Fruit fly (Drosophila melanogaster) whole organism, embryonic: ENCODE results near the gene CG11842.

Source experiments
- Abd-B ChIP-seq: fragments of 200-800 bp; sonication (Bioruptor generic); optimal IDR thresholded peaks from 2 replicates; lab custom pipeline; 2018; ENCODE audit warnings: missing biosample characterization, mild to moderate bottlenecking, missing genetic modification characterization, moderate library complexity
- Awh ChIP-seq: fragments of 200-800 bp; sonication (Bioruptor generic); IDR thresholded peaks from 2 replicates; pipeline ENCODE4, ENCODE4 v1.3.6; 2022; ENCODE audit warnings: missing biosample characterization, missing genetic modification characterization
- CG10462 ChIP-seq: fragments of 200-800 bp; sonication (Bioruptor generic); optimal IDR thresholded peaks from 2 replicates; lab custom pipeline; 2016; ENCODE audit warnings: missing biosample characterization, missing genetic modification characterization
- CG10565 ChIP-seq: fragments of 200-800 bp; sonication (Bioruptor generic); optimal IDR thresholded peaks from 3 replicates; lab custom pipeline; 2016; ENCODE audit warnings: missing biosample characterization, mild to moderate bottlenecking, missing genetic modification characterization
- CG11504 ChIP-seq: fragments of 200-800 bp; sonication (Bioruptor generic); optimal IDR thresholded peaks from 3 replicates; lab custom pipeline; 2019; ENCODE audit warnings: missing biosample characterization, mild to moderate bottlenecking, missing genetic modification characterization, moderate library complexity
- CG12299 ChIP-seq: fragments of 200-800 bp; sonication (Bioruptor generic); optimal IDR thresholded peaks from 2 replicates; lab custom pipeline; 2018; ENCODE audit warnings: missing biosample characterization, mild to moderate bottlenecking, missing genetic modification characterization
- CG13624 ChIP-seq: fragments of 200-800 bp; sonication (Bioruptor generic); optimal IDR thresholded peaks from 2 replicates; lab custom pipeline; 2016; ENCODE audit warnings: missing biosample characterization, missing genetic modification characterization
- CG15011 ChIP-seq: fragments of 200-800 bp; sonication (Bioruptor generic); optimal IDR thresholded peaks from 3 replicates; lab custom pipeline; 2018; ENCODE audit warnings: missing biosample characterization, mild to moderate bottlenecking, missing genetic modification characterization
- CG15269 ChIP-seq: fragments of 200-800 bp; sonication (Bioruptor generic); optimal IDR thresholded peaks from 2 replicates; lab custom pipeline; 2018; ENCODE audit warnings: missing biosample characterization, mild to moderate bottlenecking, missing genetic modification characterization, moderate library complexity
- CG1529 ChIP-seq: fragments of 200-800 bp; sonication (Bioruptor generic); optimal IDR thresholded peaks from 3 replicates; lab custom pipeline; 2018; ENCODE audit warnings: missing biosample characterization, missing genetic modification characterization
- CG16813 ChIP-seq: fragments of 200-800 bp; sonication (Bioruptor generic); IDR thresholded peaks from 3 replicates; pipeline ENCODE4 v1.3.6; 2022; ENCODE audit warnings: missing biosample characterization, missing genetic modification characterization; ENCODE audit not compliant: partially characterized antibody
- CG16815 ChIP-seq: fragments of 200-800 bp; sonication (Bioruptor generic); optimal IDR thresholded peaks from 3 replicates; lab custom pipeline; 2017; ENCODE audit warnings: missing biosample characterization, mild to moderate bottlenecking, missing genetic modification characterization
- CG17568 ChIP-seq: fragments of 200-800 bp; sonication (Bioruptor generic); optimal IDR thresholded peaks from 2 replicates; lab custom pipeline; 2018; ENCODE audit warnings: missing biosample characterization, mild to moderate bottlenecking, missing genetic modification characterization, moderate library complexity
- CG18011 ChIP-seq: fragments of 200-800 bp; sonication (Bioruptor generic); optimal IDR thresholded peaks from 2 replicates; lab custom pipeline; 2017; ENCODE audit warnings: missing biosample characterization, missing genetic modification characterization, mild to moderate bottlenecking, moderate library complexity, missing genotype
- CG30403 ChIP-seq: fragments of 200-800 bp; sonication (Bioruptor generic); optimal IDR thresholded peaks from 3 replicates; lab custom pipeline; 2016; ENCODE audit warnings: missing biosample characterization, missing genetic modification characterization
- CG3281 ChIP-seq: fragments of 200-800 bp; sonication (Bioruptor generic); optimal IDR thresholded peaks from 3 replicates; lab custom pipeline; 2017; ENCODE audit warnings: missing biosample characterization, mild to moderate bottlenecking, missing genetic modification characterization
- CG3995 ChIP-seq: fragments of 200-800 bp; sonication (Bioruptor generic); optimal IDR thresholded peaks from 3 replicates; lab custom pipeline; 2016; ENCODE audit warnings: missing biosample characterization, missing genetic modification characterization
- CG5180 ChIP-seq: fragments of 200-800 bp; sonication (Bioruptor generic); optimal IDR thresholded peaks from 3 replicates; lab custom pipeline; 2017; ENCODE audit warnings: missing biosample characterization, missing genetic modification characterization, mild to moderate bottlenecking, moderate library complexity, missing genetic modification reagents
- CG7786 ChIP-seq: fragments of 200-800 bp; sonication (Bioruptor generic); optimal IDR thresholded peaks from 2 replicates; lab custom pipeline; 2016; ENCODE audit warnings: missing biosample characterization, missing genetic modification characterization
- CG7928 ChIP-seq: fragments of 200-800 bp; sonication (Bioruptor generic); optimal IDR thresholded peaks from 2 replicates; lab custom pipeline; 2017; ENCODE audit warnings: missing biosample characterization, mild to moderate bottlenecking, missing genetic modification characterization
- CG8089 ChIP-seq: fragments of 200-800 bp; sonication (Bioruptor generic); optimal IDR thresholded peaks from 3 replicates; lab custom pipeline; 2016; ENCODE audit warnings: missing biosample characterization, missing genetic modification characterization
- CG8924 ChIP-seq: fragments of 200-800 bp; optimal IDR thresholded peaks from 3 replicates; lab custom pipeline; 2019; ENCODE audit warnings: missing biosample characterization, mild to moderate bottlenecking, missing genetic modification characterization, moderate library complexity
- CG8944 ChIP-seq: fragments of 200-800 bp; sonication (Bioruptor generic); optimal IDR thresholded peaks from 3 replicates; lab custom pipeline; 2016; ENCODE audit warnings: missing biosample characterization, missing genetic modification characterization
- Drgx ChIP-seq: fragments of 200-800 bp; sonication (Bioruptor generic); IDR thresholded peaks from 2 replicates; pipeline ENCODE4 v1.3.6; 2022; ENCODE audit warnings: missing biosample characterization, missing genetic modification characterization
- GATAe ChIP-seq: fragments of 200-800 bp; sonication (Bioruptor generic); conservative IDR thresholded peaks from 2 replicates; pipeline ENCODE4 v1.3.6; 2022; ENCODE audit warnings: missing biosample characterization, missing genetic modification characterization
- Gsc ChIP-seq: fragments of 200-800 bp; sonication (Bioruptor generic); IDR thresholded peaks from 2 replicates; pipeline ENCODE4 v1.3.6; 2022; ENCODE audit warnings: missing biosample characterization, missing genetic modification characterization
- H2.0 ChIP-seq: fragments of 200-800 bp; sonication (Bioruptor generic); IDR thresholded peaks from 2 replicates; pipeline ENCODE4 v1.3.6; 2022; ENCODE audit warnings: missing biosample characterization, missing genetic modification characterization
- MBD-R2 ChIP-seq: fragments of 200-800 bp; sonication (Bioruptor generic); IDR thresholded peaks from 2 replicates; pipeline ENCODE4 v1.3.6; 2022; ENCODE audit warnings: missing biosample characterization, missing genetic modification characterization
- Max ChIP-seq: fragments of 200-800 bp; sonication (Bioruptor generic); optimal IDR thresholded peaks from 2 replicates; lab custom pipeline; 2016; ENCODE audit warnings: missing biosample characterization, mild to moderate bottlenecking, missing genetic modification characterization
- Myb ChIP-seq: fragments of 200-800 bp; sonication (Bioruptor generic); optimal IDR thresholded peaks from 2 replicates; lab custom pipeline; 2016; ENCODE audit warnings: missing biosample characterization, missing genetic modification characterization
- Oaz ChIP-seq: fragments of 200-800 bp; sonication (Bioruptor generic); IDR thresholded peaks from 2 replicates; pipeline ENCODE4 v1.3.6; 2022; ENCODE audit warnings: missing biosample characterization, missing genetic modification characterization
- Oli ChIP-seq: fragments of 200-800 bp; sonication (Bioruptor generic); optimal IDR thresholded peaks from 2 replicates; lab custom pipeline; 2018; ENCODE audit warnings: missing biosample characterization, mild to moderate bottlenecking, missing genetic modification characterization, moderate library complexity
- Rx ChIP-seq: fragments of 200-800 bp; sonication (Bioruptor generic); IDR thresholded peaks from 2 replicates; pipeline ENCODE4 v1.3.6; 2022; ENCODE audit warnings: missing biosample characterization, missing genetic modification characterization
- Six4 ChIP-seq: fragments of 200-800 bp; sonication (Bioruptor generic); optimal IDR thresholded peaks from 2 replicates; lab custom pipeline; 2016; ENCODE audit warnings: missing biosample characterization, missing genetic modification characterization
- Trl ChIP-seq, 3 experiments: fragments of >200 bp in 2 of 3; fragments of 200-800 bp in 1 of 3; sonication (Bioruptor generic) in 1 of 3; optimal IDR thresholded peaks; 2 replicates in 1 of 3; 3 replicates in 2 of 3; lab custom pipeline; 2016 to 2017; ENCODE audit warnings: missing biosample characterization in 1 of 3, missing genetic modification characterization in 1 of 3
- ac ChIP-seq: fragments of 200-800 bp; sonication (Bioruptor generic); optimal IDR thresholded peaks from 3 replicates; lab custom pipeline; 2017; ENCODE audit warnings: missing biosample characterization, mild to moderate bottlenecking, missing genetic modification characterization
- ap ChIP-seq: fragments of 200-800 bp; sonication (Bioruptor generic); IDR thresholded peaks from 2 replicates; pipeline ENCODE4 v1.3.6; 2022; ENCODE audit warnings: missing biosample characterization, missing genetic modification characterization
- bcd ChIP-seq: fragments of 200-800 bp; sonication (Bioruptor generic); optimal IDR thresholded peaks from 2 replicates; lab custom pipeline; 2017; ENCODE audit warnings: missing biosample characterization, mild to moderate bottlenecking, missing genetic modification characterization
- btn ChIP-seq: fragments of 200-800 bp; sonication (Bioruptor generic); optimal IDR thresholded peaks from 2 replicates; lab custom pipeline; 2016; ENCODE audit warnings: missing biosample characterization, missing genetic modification characterization
- cg ChIP-seq: fragments of 200-800 bp; sonication (Bioruptor generic); optimal IDR thresholded peaks from 3 replicates; lab custom pipeline; 2019; ENCODE audit warnings: missing biosample characterization, mild to moderate bottlenecking, missing genetic modification characterization, moderate library complexity
- dpn ChIP-seq, 2 experiments: fragments of 200-800 bp; sonication (Bioruptor generic); optimal IDR thresholded peaks; 3 replicates each; lab custom pipeline; 2016; ENCODE audit warnings: missing biosample characterization in 2 of 2, missing genetic modification characterization in 2 of 2
- en ChIP-seq: fragments of 200-800 bp; sonication (Bioruptor generic); optimal IDR thresholded peaks from 2 replicates; lab custom pipeline; 2016; ENCODE audit warnings: missing biosample characterization, missing genetic modification characterization
- fru ChIP-seq: fragments of >200 bp; optimal IDR thresholded peaks from 2 replicates; lab custom pipeline; 2017
- fu2 ChIP-seq: fragments of 200-800 bp; sonication (Bioruptor generic); optimal IDR thresholded peaks from 2 replicates; lab custom pipeline; 2016; ENCODE audit warnings: missing biosample characterization, missing genetic modification characterization
- lilli ChIP-seq: fragments of 200-800 bp; sonication (Bioruptor generic); optimal IDR thresholded peaks from 3 replicates; lab custom pipeline; 2016; ENCODE audit warnings: missing biosample characterization, missing genetic modification characterization
- pho ChIP-seq: fragments of 200-800 bp; sonication (Bioruptor generic); optimal IDR thresholded peaks from 2 replicates; lab custom pipeline; 2016; ENCODE audit warnings: missing biosample characterization, missing genetic modification characterization
- trem ChIP-seq: fragments of 200-800 bp; optimal IDR thresholded peaks from 3 replicates; lab custom pipeline; 2019; ENCODE audit warnings: missing biosample characterization, mild to moderate bottlenecking, missing genetic modification characterization, moderate library complexity
- tx ChIP-seq: fragments of 200-800 bp; sonication (Bioruptor generic); optimal IDR thresholded peaks from 2 replicates; lab custom pipeline; 2016; ENCODE audit warnings: missing biosample characterization, missing genetic modification characterization
- vnd ChIP-seq: fragments of 200-800 bp; sonication (Bioruptor generic); IDR thresholded peaks from 3 replicates; pipeline ENCODE4 v1.3.6; 2022; ENCODE audit warnings: missing biosample characterization, missing genetic modification characterization; ENCODE audit not compliant: partially characterized antibody
- yki ChIP-seq: fragments of >200 bp; optimal IDR thresholded peaks from 3 replicates; lab custom pipeline; 2018
- z ChIP-seq: fragments of 200-800 bp; sonication (Bioruptor generic); IDR thresholded peaks from 3 replicates; pipeline ENCODE4 v1.3.6; 2022; ENCODE audit warnings: missing biosample characterization, missing genetic modification characterization

Gene CG11842

dm6 chr3R:29088938-29089661, 36.6 kb downstream of the CG11842 start (continued):
- TF ChIP-seq CG10462 (GFP tag; lab: Kevin White, UChicago) = peak; percentile 18
- peak; percentile 65 for TF ChIP-seq CG1529 (GFP tag; lab: Kevin White, UChicago)
- TF ChIP-seq CG17568 (GFP tag; lab: Kevin White, UChicago) = peak; percentile 63
- TF ChIP-seq CG13624 (GFP tag; lab: Kevin White, UChicago) = peak; percentile 31
- TF ChIP-seq GATAe (GFP tag; lab: Robert Waterston, UW) = no peak
- 0 out of 2 replicates have a peak, but pooled peaks have one; percentile 9 for TF ChIP-seq MBD-R2 (GFP tag; lab: Robert Waterston, UW)
- TF ChIP-seq CG16815 (GFP tag; lab: Kevin White, UChicago) = peak; percentile 32
- TF ChIP-seq z = 0 out of 3 replicates have a peak, but pooled peaks have one; percentile 15
- peak; percentile 60 for TF ChIP-seq ap (GFP tag; lab: Robert Waterston, UW)
- peak; percentile 84 for TF ChIP-seq CG11504 (tag; lab: Kevin White, UChicago)
- TF ChIP-seq CG18011 (GFP tag; lab: Kevin White, UChicago) = peak; percentile 37
- peak; percentile 76 for TF ChIP-seq CG30403
- TF ChIP-seq CG7786 (GFP tag; lab: Kevin White, UChicago) = peak; percentile 57
- TF ChIP-seq bcd (GFP tag; lab: Kevin White, UChicago) = peak; percentile 69
- peak; percentile 36 for TF ChIP-seq Six4 (GFP tag; lab: Kevin White, UChicago)
- peak; percentile 71 for TF ChIP-seq Awh (GFP tag; lab: Robert Waterston, UW)
- TF ChIP-seq CG8089 = peak; percentile 9
- peak; percentile 68 for TF ChIP-seq lilli (GFP tag; lab: Kevin White, UChicago)
- peak; percentile 52 for TF ChIP-seq CG8944 (GFP tag; lab: Kevin White, UChicago)
- TF ChIP-seq Rx (GFP tag; lab: Robert Waterston, UW) = peak; percentile 51; the same call in 1 of the 2 replicates
- peak; percentile 60 for TF ChIP-seq Abd-B
- TF ChIP-seq Oli (tag; lab: Kevin White, UChicago) = peak; percentile 79
- no peak for TF ChIP-seq fu2 (GFP tag; lab: Kevin White, UChicago)
- peak; percentile 34 for TF ChIP-seq btn (GFP tag; lab: Kevin White, UChicago)
- peak; percentile 61 to 63 for TF ChIP-seq dpn (GFP tag; optimal IDR thresholded peaks at IDR 0.05; lab: Kevin White, UChicago)
- peak; percentile 93 for TF ChIP-seq cg (GFP tag; lab: Kevin White, UChicago)
- TF ChIP-seq CG15011 (GFP tag; lab: Kevin White, UChicago) = peak; percentile 55
- peak; percentile 57 for TF ChIP-seq CG3281 (GFP tag; lab: Kevin White, UChicago)
- peak; percentile 39 for TF ChIP-seq tx (GFP tag; lab: Kevin White, UChicago)
- peak in 1 of 2 experiments; percentile 1 for TF ChIP-seq Trl (optimal IDR thresholded peaks at IDR 0.05; lab: Kevin White, UChicago)
- TF ChIP-seq Trl (GFP tag; optimal IDR thresholded peaks at IDR 0.05; lab: Kevin White, UChicago) = peak; percentile 34
- peak; percentile 77 for TF ChIP-seq CG15269 (tag; lab: Kevin White, UChicago)
- peak; percentile 6 for TF ChIP-seq CG12299
- peak; percentile 51 for TF ChIP-seq H2.0 (GFP tag; lab: Robert Waterston, UW)

dm6 chr3R:29089662-29090007, 37.2 kb downstream of the CG11842 start:
- TF ChIP-seq Max (GFP tag; lab: Kevin White, UChicago) = no peak
- TF ChIP-seq CG10565 (GFP tag; lab: Kevin White, UChicago) = no peak
- peak; percentile 15 for TF ChIP-seq trem (tag; lab: Kevin White, UChicago)
- TF ChIP-seq pho (GFP tag; lab: Kevin White, UChicago) = no peak
- TF ChIP-seq Gsc (GFP tag; lab: Robert Waterston, UW) = no peak
- no peak for TF ChIP-seq CG16813 (GFP tag; lab: Robert Waterston, UW)
- TF ChIP-seq Drgx (GFP tag; lab: Robert Waterston, UW) = 0 out of 2 replicates have a peak, but pooled peaks have one; percentile 30
- TF ChIP-seq CG18011 (GFP tag; lab: Kevin White, UChicago) = no peak
- no peak for TF ChIP-seq fru (lab: Kevin White, UChicago)
- no peak for TF ChIP-seq yki (lab: Kevin White, UChicago)
- TF ChIP-seq CG5180 = no peak
- no peak for TF ChIP-seq vnd (GFP tag; lab: Robert Waterston, UW)
- TF ChIP-seq en (GFP tag; lab: Kevin White, UChicago) = no peak
- no peak for TF ChIP-seq Myb (GFP tag; lab: Kevin White, UChicago)
- TF ChIP-seq Oaz (GFP tag; lab: Robert Waterston, UW) = no peak
- no peak for TF ChIP-seq CG7928 (GFP tag; lab: Kevin White, UChicago)
- peak; percentile 30 for TF ChIP-seq CG8924 (tag; lab: Kevin White, UChicago)
- no peak for TF ChIP-seq ac (GFP tag; lab: Kevin White, UChicago)
- TF ChIP-seq CG3995 = no peak
